Worm (Caenorhabditis elegans): ENCODE data around the gene T28F3.9.

DNA sequence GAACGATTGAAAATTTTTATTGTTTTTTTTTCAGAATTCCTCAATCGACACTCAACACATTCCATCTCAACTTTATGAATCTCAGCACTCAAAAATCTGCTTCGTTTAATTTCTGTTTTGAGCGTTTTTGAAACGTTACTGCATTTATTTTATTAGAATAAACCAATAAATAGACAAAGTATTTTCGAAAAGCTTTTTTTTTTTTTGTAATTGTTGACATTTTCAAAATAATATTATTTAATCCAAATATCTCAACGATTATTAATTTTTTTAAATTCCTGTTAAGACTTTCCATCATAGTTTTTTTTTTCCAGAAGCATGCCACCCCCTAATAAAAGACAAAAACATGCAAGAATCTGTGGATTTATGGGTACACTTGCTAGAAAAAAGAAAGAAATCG is 23.9 kb downstream of the T28F3.9 start, which contains the start of gene C49C3.7:
- no peak for TF ChIP-seq nhr-27 (tag; optimal IDR thresholded peaks at IDR 0.05)
- no peak for TF ChIP-seq aptf-2 (GFP tag; conservative IDR thresholded peaks at IDR 0.05)
- TF ChIP-seq somi-1 (GFP tag; optimal IDR thresholded peaks at IDR 0.05) = no peak
- TF ChIP-seq nfya-1 (tag; optimal IDR thresholded peaks at IDR 0.05; ENCODE audit: borderline replicate concordance, insufficient read depth) = no peak
- no peak for TF ChIP-seq snpc-4 (GFP tag; optimal IDR thresholded peaks at IDR 0.05)
- TF ChIP-seq snpc-4 (tag; optimal IDR thresholded peaks at IDR 0.05) = peak in 1 of 4 experiments; percentile 50
- no peak for TF ChIP-seq zim-3 (tag; optimal IDR thresholded peaks at IDR 0.05)
- no peak for TF ChIP-seq mxl-1 (tag; optimal IDR thresholded peaks at IDR 0.05)
- TF ChIP-seq K12H6.12 (tag; optimal IDR thresholded peaks at IDR 0.05) = no peak
- TF ChIP-seq F39B2.1 (GFP tag; IDR thresholded peaks at IDR 0.05) = no peak
- TF ChIP-seq madf-10 (tag; optimal IDR thresholded peaks at IDR 0.05) = no peak
- no peak for TF ChIP-seq ets-4 (GFP tag; optimal IDR thresholded peaks at IDR 0.05)
- no peak for TF ChIP-seq F10E7.11 (tag; optimal IDR thresholded peaks at IDR 0.05)
- no peak for TF ChIP-seq hlh-12 (tag; optimal IDR thresholded peaks at IDR 0.05)
